Worm (Caenorhabditis elegans): ENCODE results near the gene sdz-10.

- TF ChIP-seq mep-1 (tag; optimal IDR thresholded peaks at IDR 0.05) (no peak), lsy-2 (tag; optimal IDR thresholded peaks at IDR 0.05) (no peak), M03D4.4 (tag; optimal IDR thresholded peaks at IDR 0.05) (no peak), nhr-28 (tag; optimal IDR thresholded peaks at IDR 0.05) (no peak), unc-62 (GFP tag; optimal IDR thresholded peaks at IDR 0.05) (no peak), lin-32 (GFP tag; optimal IDR thresholded peaks at IDR 0.05) (no peak), tbx-8 (GFP tag; optimal IDR thresholded peaks at IDR 0.05) (no peak), pha-4 (tag; optimal IDR thresholded peaks at IDR 0.05) (no peak)
Measured at ce11 chrII:2751278-2751677, 20.8 kb downstream of the sdz-10 start.
